Fruit fly (Drosophila melanogaster) whole organism, embryonic: Measurements from ENCODE around the gene Grik.

ENCODE experiments used
- B-H2 ChIP-seq: fragments of 200-800 bp; sonication (Bioruptor generic); optimal IDR thresholded peaks from 2 replicates; lab custom pipeline; 2018; ENCODE audit warnings: missing biosample characterization, mild to moderate bottlenecking, missing genetic modification characterization
- BtbVII ChIP-seq: fragments of 200-800 bp; sonication (Bioruptor generic); optimal IDR thresholded peaks from 3 replicates; lab custom pipeline; 2017; ENCODE audit warnings: missing biosample characterization, mild to moderate bottlenecking, missing genetic modification characterization
- CG10209 ChIP-seq: fragments of 200-800 bp; sonication (Bioruptor generic); optimal IDR thresholded peaks from 3 replicates; lab custom pipeline; 2017; ENCODE audit warnings: missing biosample characterization, mild to moderate bottlenecking, missing genetic modification characterization, missing genetic modification reagents
- CG12071 ChIP-seq: fragments of 200-800 bp; sonication (Bioruptor generic); optimal IDR thresholded peaks from 3 replicates; lab custom pipeline; 2018; ENCODE audit warnings: missing biosample characterization, mild to moderate bottlenecking, missing genetic modification characterization
- CG12744 ChIP-seq: fragments of 200-800 bp; sonication (Bioruptor generic); optimal IDR thresholded peaks from 2 replicates; lab custom pipeline; 2016; ENCODE audit warnings: missing biosample characterization, missing genetic modification characterization
- CG14441 ChIP-seq: fragments of 200-800 bp; sonication (Bioruptor generic); IDR thresholded peaks from 2 replicates; pipeline ENCODE4 v1.3.6; 2022; ENCODE audit warnings: missing biosample characterization, missing genetic modification characterization
- CG14965 ChIP-seq: fragments of 200-800 bp; sonication (Bioruptor generic); optimal IDR thresholded peaks from 2 replicates; lab custom pipeline; 2016; ENCODE audit warnings: missing biosample characterization, missing genetic modification characterization, borderline replicate concordance
- CG15601 ChIP-seq: fragments of 200-800 bp; sonication (Bioruptor generic); optimal IDR thresholded peaks from 3 replicates; lab custom pipeline; 2019; ENCODE audit warnings: missing biosample characterization, mild to moderate bottlenecking, missing genetic modification characterization, moderate library complexity
- CG16813 ChIP-seq: fragments of 200-800 bp; sonication (Bioruptor generic); IDR thresholded peaks from 3 replicates; pipeline ENCODE4 v1.3.6; 2022; ENCODE audit warnings: missing biosample characterization, missing genetic modification characterization; ENCODE audit not compliant: partially characterized antibody
- CG16863 ChIP-seq: fragments of 200-800 bp; sonication (Bioruptor generic); optimal IDR thresholded peaks from 3 replicates; lab custom pipeline; 2016; ENCODE audit warnings: missing biosample characterization, missing genetic modification characterization
- CG17359 ChIP-seq: fragments of 200-800 bp; sonication (Bioruptor generic); optimal IDR thresholded peaks from 3 replicates; lab custom pipeline; 2018; ENCODE audit warnings: missing biosample characterization, mild to moderate bottlenecking, missing genetic modification characterization, moderate library complexity
- CG17385 ChIP-seq: fragments of 200-800 bp; sonication (Bioruptor generic); optimal IDR thresholded peaks from 3 replicates; lab custom pipeline; 2018; ENCODE audit warnings: missing biosample characterization, mild to moderate bottlenecking, missing genetic modification characterization
- CG17802 ChIP-seq: fragments of 200-800 bp; sonication (Bioruptor generic); optimal IDR thresholded peaks from 2 replicates; lab custom pipeline; 2018; ENCODE audit warnings: missing biosample characterization, mild to moderate bottlenecking, missing genetic modification characterization, moderate library complexity
- CG1792 ChIP-seq: fragments of 200-800 bp; sonication (Bioruptor generic); optimal IDR thresholded peaks from 2 replicates; lab custom pipeline; 2016; ENCODE audit warnings: missing biosample characterization, missing genetic modification characterization
- CG18619 ChIP-seq: fragments of 200-800 bp; sonication (Bioruptor generic); optimal IDR thresholded peaks from 3 replicates; lab custom pipeline; 2017; ENCODE audit warnings: missing biosample characterization, mild to moderate bottlenecking, missing genetic modification characterization
- CG30020 ChIP-seq: fragments of 200-800 bp; optimal IDR thresholded peaks from 2 replicates; lab custom pipeline; 2019; ENCODE audit warnings: missing biosample characterization, mild to moderate bottlenecking, missing genetic modification characterization, moderate library complexity
- CG4424 ChIP-seq: fragments of 200-800 bp; sonication (Bioruptor generic); optimal IDR thresholded peaks from 3 replicates; lab custom pipeline; 2016; ENCODE audit warnings: missing biosample characterization, missing genetic modification characterization
- CG6254 ChIP-seq: fragments of 200-800 bp; sonication (Bioruptor generic); optimal IDR thresholded peaks from 3 replicates; lab custom pipeline; 2017; ENCODE audit warnings: mild to moderate bottlenecking, missing biosample characterization, missing genetic modification reagents, missing genetic modification characterization
- CG6272 ChIP-seq: fragments of 200-800 bp; sonication (Bioruptor generic); IDR thresholded peaks from 2 replicates; pipeline ENCODE4 v1.3.6; 2022; ENCODE audit warnings: missing biosample characterization, missing genetic modification characterization
- CG6689 ChIP-seq: fragments of 200-800 bp; sonication (Bioruptor generic); IDR thresholded peaks from 2 replicates; pipeline ENCODE4 v1.3.6; 2022; ENCODE audit warnings: missing biosample characterization, missing genetic modification characterization
- CG7745 ChIP-seq: fragments of 200-800 bp; sonication (Bioruptor generic); optimal IDR thresholded peaks from 2 replicates; lab custom pipeline; 2018; ENCODE audit warnings: missing biosample characterization, mild to moderate bottlenecking, missing genetic modification characterization, moderate library complexity
- CG9215 ChIP-seq: fragments of 200-800 bp; sonication (Bioruptor generic); IDR thresholded peaks from 2 replicates; pipeline ENCODE4 v1.3.6; 2022; ENCODE audit warnings: missing biosample characterization, missing genetic modification characterization
- CG9609 ChIP-seq: fragments of 200-800 bp; sonication (Bioruptor generic); optimal IDR thresholded peaks from 3 replicates; lab custom pipeline; 2016; ENCODE audit warnings: missing biosample characterization, missing genetic modification characterization
- E2f1 ChIP-seq: fragments of 200-800 bp; sonication (Bioruptor generic); IDR thresholded peaks from 2 replicates; pipeline ENCODE4 v1.3.6; 2022; ENCODE audit warnings: missing biosample characterization, missing genetic modification characterization
- Eip74EF ChIP-seq, 2 experiments: fragments of 200-800 bp in 1 of 2; fragments of >200 bp in 1 of 2; sonication (Bioruptor generic) in 1 of 2; optimal IDR thresholded peaks; 2 replicates each; lab custom pipeline; 2017 to 2019; ENCODE audit warnings: missing biosample characterization in 2 of 2, missing genetic modification characterization in 2 of 2, mild to moderate bottlenecking in 1 of 2, moderate library complexity in 1 of 2
- Gsc ChIP-seq: fragments of 200-800 bp; sonication (Bioruptor generic); IDR thresholded peaks from 2 replicates; pipeline ENCODE4 v1.3.6; 2022; ENCODE audit warnings: missing biosample characterization, missing genetic modification characterization
- Hr3 ChIP-seq: fragments of 200-800 bp; sonication (Bioruptor generic); optimal IDR thresholded peaks from 3 replicates; lab custom pipeline; 2016; ENCODE audit warnings: missing biosample characterization, missing genetic modification characterization
- Mes4 ChIP-seq: fragments of 200-800 bp; sonication (Bioruptor generic); optimal IDR thresholded peaks from 2 replicates; lab custom pipeline; 2016; ENCODE audit warnings: missing biosample characterization, missing genetic modification characterization
- Spps ChIP-seq: fragments of 200-800 bp; sonication (Bioruptor generic); optimal IDR thresholded peaks from 2 replicates; lab custom pipeline; 2018; ENCODE audit warnings: missing biosample characterization, mild to moderate bottlenecking, missing genetic modification characterization
- ac ChIP-seq: fragments of 200-800 bp; sonication (Bioruptor generic); optimal IDR thresholded peaks from 3 replicates; lab custom pipeline; 2017; ENCODE audit warnings: missing biosample characterization, mild to moderate bottlenecking, missing genetic modification characterization
- bowl ChIP-seq: fragments of 200-800 bp; sonication (Bioruptor generic); IDR thresholded peaks from 2 replicates; pipeline ENCODE4 v1.3.6; 2022; ENCODE audit warnings: missing biosample characterization, missing genetic modification characterization
- caup ChIP-seq: fragments of 200-800 bp; sonication (Bioruptor generic); optimal IDR thresholded peaks from 3 replicates; lab custom pipeline; 2017; ENCODE audit warnings: missing biosample characterization, mild to moderate bottlenecking, missing genetic modification characterization, moderate library complexity; ENCODE audit not compliant: severe bottlenecking
- ewg ChIP-seq: fragments of 200-800 bp; sonication (Bioruptor generic); optimal IDR thresholded peaks from 3 replicates; lab custom pipeline; 2017; ENCODE audit warnings: mild to moderate bottlenecking, missing biosample characterization, missing genetic modification reagents, missing genetic modification characterization
- exex ChIP-seq: fragments of 200-800 bp; sonication (Bioruptor generic); optimal IDR thresholded peaks from 4 replicates; lab custom pipeline; 2018; ENCODE audit warnings: missing biosample characterization, mild to moderate bottlenecking, missing genetic modification characterization, moderate library complexity
- hkb ChIP-seq, 2 experiments: fragments of 200-800 bp in 1 of 2; fragments of >200 bp in 1 of 2; sonication (Bioruptor generic) in 1 of 2; IDR thresholded peaks in 1 of 2; optimal IDR thresholded peaks in 1 of 2; 2 replicates each; pipeline versions ENCODE4 v1.3.6 to Lab custom; 2017 to 2022; ENCODE audit warnings: missing biosample characterization in 1 of 2, missing genetic modification characterization in 1 of 2
- ind ChIP-seq: fragments of 200-800 bp; sonication (Bioruptor generic); optimal IDR thresholded peaks from 3 replicates; lab custom pipeline; 2016; ENCODE audit warnings: missing biosample characterization, missing genetic modification characterization
- kah ChIP-seq: fragments of 200-800 bp; sonication (Bioruptor generic); optimal IDR thresholded peaks from 2 replicates; lab custom pipeline; 2018; ENCODE audit warnings: missing biosample characterization, mild to moderate bottlenecking, missing genetic modification characterization
- kni ChIP-seq: fragments of 200-800 bp; sonication (Bioruptor generic); optimal IDR thresholded peaks from 3 replicates; lab custom pipeline; 2017; ENCODE audit warnings: mild to moderate bottlenecking, missing biosample characterization, missing genetic modification reagents, missing genetic modification characterization
- lola ChIP-seq, 3 experiments: fragments of >200 bp in 2 of 3; fragments of 200-800 bp in 1 of 3; sonication (Bioruptor generic) in 1 of 3; optimal IDR thresholded peaks; 2 replicates each; lab custom pipeline; 2017 to 2019; ENCODE audit warnings: missing biosample characterization in 3 of 3, missing genetic modification characterization in 3 of 3, mild to moderate bottlenecking in 1 of 3, moderate library complexity in 1 of 3
- lov ChIP-seq, 2 experiments: fragments of 200-800 bp in 1 of 2; fragments of >200 bp in 1 of 2; sonication (Bioruptor generic) in 1 of 2; IDR thresholded peaks in 1 of 2; optimal IDR thresholded peaks in 1 of 2; 2 replicates in 1 of 2; 3 replicates in 1 of 2; pipeline versions ENCODE4 v1.3.6 to Lab custom; 2017 to 2022; ENCODE audit warnings: missing biosample characterization in 1 of 2, missing genetic modification characterization in 1 of 2
- salm ChIP-seq: fragments of 200-800 bp; sonication (Bioruptor generic); optimal IDR thresholded peaks from 2 replicates; lab custom pipeline; 2018; ENCODE audit warnings: missing biosample characterization, mild to moderate bottlenecking, missing genetic modification characterization
- sc ChIP-seq, 3 experiments: fragments of >200 bp in 2 of 3; fragments of 200-800 bp in 1 of 3; sonication (Bioruptor generic) in 1 of 3; optimal IDR thresholded peaks; 2 replicates in 2 of 3; 3 replicates in 1 of 3; lab custom pipeline; 2017; ENCODE audit warnings: mild to moderate bottlenecking in 1 of 3, missing biosample characterization in 1 of 3, missing genetic modification characterization in 1 of 3, missing genetic modification reagents in 1 of 3
- sisA ChIP-seq: fragments of 200-800 bp; sonication (Bioruptor generic); IDR thresholded peaks from 2 replicates; pipeline ENCODE4 v1.3.6; 2022; ENCODE audit warnings: missing biosample characterization, missing genetic modification characterization
- tgo ChIP-seq: fragments of 200-800 bp; sonication (Bioruptor generic); IDR thresholded peaks from 3 replicates; pipeline ENCODE4 v1.3.6; 2022; ENCODE audit warnings: missing biosample characterization, missing genetic modification characterization
- tna ChIP-seq: fragments of 200-800 bp; sonication (Bioruptor generic); IDR thresholded peaks from 2 replicates; pipeline ENCODE4 v1.3.6; 2022; ENCODE audit warnings: missing biosample characterization, missing genetic modification characterization; ENCODE audit not compliant: partially characterized antibody
- wdn ChIP-seq: fragments of 200-800 bp; sonication (Bioruptor generic); IDR thresholded peaks from 2 replicates; pipeline ENCODE4 v1.3.6; 2022; ENCODE audit warnings: missing biosample characterization, missing genetic modification characterization

Grik gene

DNA sequence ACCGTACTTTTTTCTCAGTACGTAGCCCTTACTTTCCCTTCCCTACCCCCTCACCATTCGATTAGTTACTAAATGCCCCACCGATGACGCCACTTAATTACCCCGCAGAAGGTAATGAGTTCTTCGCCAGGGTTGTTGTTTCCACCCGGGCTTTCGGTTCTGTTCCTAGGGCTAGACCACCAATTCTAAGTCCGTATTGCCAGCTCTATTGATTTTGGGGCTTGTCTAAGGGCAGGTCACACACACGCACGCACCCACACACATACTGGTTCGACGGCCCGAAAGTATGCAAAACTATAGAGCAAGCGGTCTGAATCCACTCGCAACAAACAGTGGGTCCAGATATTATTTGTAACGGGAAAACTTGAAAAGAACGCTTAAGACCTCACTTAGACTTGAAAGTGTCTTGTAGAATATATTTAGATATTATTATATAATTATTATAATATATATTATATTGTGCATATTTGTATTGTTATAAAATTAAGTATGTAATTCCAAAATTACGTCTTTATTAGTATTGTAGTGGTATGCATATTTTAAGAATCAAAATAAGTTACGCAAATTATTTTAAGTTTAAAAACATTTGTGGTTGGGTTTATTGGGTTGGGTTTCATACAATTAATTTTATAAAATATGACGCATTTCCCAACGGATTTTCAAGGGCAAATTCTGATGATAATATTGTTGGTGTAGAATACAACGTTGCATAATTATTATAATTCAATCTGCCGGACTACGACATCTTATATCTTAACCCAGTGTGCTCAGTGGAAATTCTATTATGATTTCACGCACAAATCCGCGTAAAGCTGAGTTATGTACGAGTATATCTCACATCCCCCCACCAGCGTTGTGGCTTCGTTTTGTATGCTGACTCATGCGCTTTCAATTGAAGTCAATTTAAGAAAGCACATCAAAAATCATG, 48.3 kb downstream of the Grik start (continued):
- TF ChIP-seq CG9215 (GFP tag; lab: Robert Waterston, UW) (peak; percentile 30; the same call in 1 of the 2 replicates), BtbVII (GFP tag; lab: Kevin White, UChicago) (peak; percentile 46), CG6254 (GFP tag; lab: Kevin White, UChicago) (peak; percentile 13), CG16813 (GFP tag; lab: Robert Waterston, UW) (no peak), CG16863 (GFP tag; lab: Kevin White, UChicago) (no peak), CG6272 (GFP tag; lab: Robert Waterston, UW) (no peak), salm (tag; lab: Kevin White, UChicago) (no peak), CG15601 (no peak), Gsc (GFP tag; lab: Robert Waterston, UW) (no peak), Mes4 (GFP tag; lab: Kevin White, UChicago) (no peak), wdn (GFP tag; lab: Robert Waterston, UW) (no peak), CG12071 (GFP tag; lab: Kevin White, UChicago) (no peak), ind (GFP tag; lab: Kevin White, UChicago) (peak; percentile 5), Hr3 (GFP tag; lab: Kevin White, UChicago) (no peak), kni (GFP tag; lab: Kevin White, UChicago) (no peak), tna (GFP tag; lab: Robert Waterston, UW) (0 out of 2 replicates have a peak, but pooled peaks have one; percentile 9), sc (optimal IDR thresholded peaks at IDR 0.05; lab: Kevin White, UChicago) (no peak), sc (GFP tag; optimal IDR thresholded peaks at IDR 0.05; lab: Kevin White, UChicago) (no peak), CG10209 (GFP tag; lab: Kevin White, UChicago) (peak; percentile 47), exex (tag; lab: Kevin White, UChicago) (no peak), lov (optimal IDR thresholded peaks at IDR 0.05; lab: Kevin White, UChicago) (no peak), lov (GFP tag; IDR thresholded peaks at IDR 0.05; lab: Robert Waterston, UW) (no peak), CG17802 (tag; lab: Kevin White, UChicago) (no peak), CG18619 (no peak), tgo (GFP tag; lab: Robert Waterston, UW) (peak; percentile 15; the same call in 1 of the 3 replicates), CG1792 (no peak), bowl (GFP tag; lab: Robert Waterston, UW) (no peak), CG12744 (GFP tag; lab: Kevin White, UChicago) (no peak), CG17359 (tag; lab: Kevin White, UChicago) (peak; percentile 22), caup (GFP tag; lab: Kevin White, UChicago) (peak; percentile 17), E2f1 (GFP tag; lab: Robert Waterston, UW) (no peak; the same call in 1 of the 2 replicates), CG7745 (tag; lab: Kevin White, UChicago) (no peak), CG14965 (GFP tag; lab: Kevin White, UChicago) (no peak), ac (GFP tag; lab: Kevin White, UChicago) (no peak), Eip74EF (GFP tag; optimal IDR thresholded peaks at IDR 0.05; lab: Kevin White, UChicago) (peak in 1 of 2 experiments; percentile 26), Spps (tag; lab: Kevin White, UChicago) (no peak), ewg (no peak), CG6689 (GFP tag; lab: Robert Waterston, UW) (no peak), sisA (no peak), kah (no peak), hkb (optimal IDR thresholded peaks at IDR 0.05; lab: Kevin White, UChicago) (no peak), hkb (GFP tag; IDR thresholded peaks at IDR 0.05; lab: Robert Waterston, UW) (no peak; the same call in 1 of the 2 replicates), CG9609 (GFP tag; lab: Kevin White, UChicago) (no peak), CG4424 (GFP tag; lab: Kevin White, UChicago) (peak; percentile 4), CG17385 (peak; percentile 45), B-H2 (GFP tag; lab: Kevin White, UChicago) (no peak), CG30020 (tag; lab: Kevin White, UChicago) (no peak), CG14441 (GFP tag; lab: Robert Waterston, UW) (no peak), lola (GFP tag; optimal IDR thresholded peaks at IDR 0.05; lab: Kevin White, UChicago) (peak in 1 of 3 experiments; percentile 19)
